Worm (Caenorhabditis elegans): ENCODE measurements around the gene sqv-3.

DNA sequence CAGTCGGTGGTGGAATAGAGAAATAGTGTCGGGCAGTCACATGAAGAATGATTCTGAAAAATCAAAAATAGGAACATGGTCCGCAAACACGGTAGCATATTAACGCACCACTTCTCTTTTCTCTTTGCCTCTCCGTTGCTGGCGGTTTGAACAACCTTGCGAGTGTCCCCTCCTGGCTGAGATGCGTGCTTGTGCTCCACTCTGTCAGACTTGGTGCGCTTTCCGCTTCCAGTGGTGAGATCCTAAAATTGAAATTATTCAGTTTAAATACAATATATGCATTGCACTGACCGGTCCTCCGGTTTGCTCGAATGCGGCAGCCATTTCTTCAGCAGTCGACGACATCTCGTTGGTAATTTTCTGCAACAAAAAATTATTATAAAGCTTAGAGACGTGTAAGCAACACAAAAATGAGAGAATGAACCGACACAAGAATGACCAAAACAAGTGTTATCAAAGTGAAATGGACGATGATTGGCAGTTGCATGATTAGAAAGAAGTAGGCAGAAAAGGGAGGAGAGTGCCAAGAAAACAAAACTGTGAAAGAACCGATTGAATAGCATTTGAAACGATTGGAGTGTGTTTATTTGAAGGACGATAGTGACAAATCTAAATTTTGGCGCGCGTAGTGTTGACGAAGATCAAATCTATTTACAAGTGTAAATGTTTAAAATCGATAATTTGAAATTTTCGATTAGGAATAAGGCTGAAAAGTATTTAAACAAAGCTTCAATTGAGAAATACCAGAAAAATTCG lies 45.1 kb upstream of the sqv-3 start, which contains the start of gene ZK632.9:
- no peak for TF ChIP-seq fkh-10 (GFP tag; optimal IDR thresholded peaks at IDR 0.05)
- TF ChIP-seq ama-1 (optimal IDR thresholded peaks at IDR 0.05): no peak
- no peak for TF ChIP-seq ceh-34 (tag; optimal IDR thresholded peaks at IDR 0.05)
- TF ChIP-seq odd-2 (tag; optimal IDR thresholded peaks at IDR 0.05): no peak
- no peak for TF ChIP-seq gmeb-2 (tag; optimal IDR thresholded peaks at IDR 0.05)
